Fruit fly (Drosophila melanogaster) whole organism, embryonic: ENCODE results near the gene CG2854.

ENCODE experiments used
- Adf1 ChIP-seq: fragments of 200-800 bp; sonication (Bioruptor generic); IDR thresholded peaks from 2 replicates; pipeline ENCODE4 v1.3.6; 2022; ENCODE audit warnings: missing biosample characterization, missing genetic modification characterization
- Atf6 ChIP-seq: fragments of 200-800 bp; sonication (Bioruptor generic); IDR thresholded peaks from 2 replicates; pipeline ENCODE4 v1.3.6; 2022; ENCODE audit warnings: missing biosample characterization, missing genetic modification characterization
- Blimp-1 ChIP-seq: fragments of 200-800 bp; sonication (Bioruptor generic); optimal IDR thresholded peaks from 3 replicates; lab custom pipeline; 2018; ENCODE audit warnings: missing biosample characterization, missing genetic modification characterization, mild to moderate bottlenecking, moderate library complexity, missing genetic modification reagents
- CG10654 ChIP-seq: fragments of 200-800 bp; sonication (Bioruptor generic); optimal IDR thresholded peaks from 2 replicates; lab custom pipeline; 2016; ENCODE audit warnings: missing biosample characterization, missing genetic modification characterization
- CG13424 ChIP-seq: fragments of 200-800 bp; sonication (Bioruptor generic); optimal IDR thresholded peaks from 2 replicates; lab custom pipeline; 2019; ENCODE audit warnings: missing biosample characterization, mild to moderate bottlenecking, missing genetic modification characterization, moderate library complexity
- CG14014 ChIP-seq: fragments of 200-800 bp; sonication (Bioruptor generic); IDR thresholded peaks from 2 replicates; pipeline ENCODE4 v1.3.6; 2022; ENCODE audit warnings: missing biosample characterization, missing genetic modification characterization
- CG14965 ChIP-seq: fragments of 200-800 bp; sonication (Bioruptor generic); optimal IDR thresholded peaks from 2 replicates; lab custom pipeline; 2016; ENCODE audit warnings: missing biosample characterization, missing genetic modification characterization, borderline replicate concordance
- CG1603 ChIP-seq: fragments of 200-800 bp; sonication (Bioruptor generic); optimal IDR thresholded peaks from 2 replicates; lab custom pipeline; 2019; ENCODE audit warnings: missing biosample characterization, mild to moderate bottlenecking, missing genetic modification characterization, moderate library complexity
- CG18476 ChIP-seq: fragments of 200-800 bp; sonication (Bioruptor generic); optimal IDR thresholded peaks from 2 replicates; lab custom pipeline; 2016; ENCODE audit warnings: missing biosample characterization, mild to moderate bottlenecking, missing genetic modification characterization
- CG2875 ChIP-seq: fragments of 200-800 bp; sonication (Bioruptor generic); optimal IDR thresholded peaks from 2 replicates; lab custom pipeline; 2017; ENCODE audit warnings: missing biosample characterization, mild to moderate bottlenecking, missing genetic modification characterization, missing genetic modification reagents
- CG33557 ChIP-seq: fragments of 200-800 bp; sonication (Bioruptor generic); optimal IDR thresholded peaks from 2 replicates; lab custom pipeline; 2019; ENCODE audit warnings: missing biosample characterization, mild to moderate bottlenecking, missing genetic modification characterization, moderate library complexity
- CG34422 ChIP-seq: fragments of 200-800 bp; sonication (Bioruptor generic); IDR thresholded peaks from 3 replicates; pipeline ENCODE4 v1.3.6; 2022; ENCODE audit warnings: missing biosample characterization, missing genetic modification characterization
- CG4617 ChIP-seq: fragments of 200-800 bp; sonication (Bioruptor generic); optimal IDR thresholded peaks from 3 replicates; lab custom pipeline; 2016; ENCODE audit warnings: missing biosample characterization, missing genetic modification characterization, borderline replicate concordance
- CG4707 ChIP-seq: fragments of 200-800 bp; sonication (Bioruptor generic); optimal IDR thresholded peaks from 2 replicates; lab custom pipeline; 2018; ENCODE audit warnings: missing biosample characterization, mild to moderate bottlenecking, missing genetic modification characterization, moderate library complexity
- CG4730 ChIP-seq: fragments of 200-800 bp; sonication (Bioruptor generic); IDR thresholded peaks from 2 replicates; pipeline ENCODE4 v1.3.6; 2022; ENCODE audit warnings: missing biosample characterization, missing genetic modification characterization
- CG4854 ChIP-seq: fragments of 200-800 bp; sonication (Bioruptor generic); optimal IDR thresholded peaks from 2 replicates; lab custom pipeline; 2016; ENCODE audit warnings: missing biosample characterization, missing genetic modification characterization, inconsistent platforms
- CG6272 ChIP-seq: fragments of 200-800 bp; sonication (Bioruptor generic); IDR thresholded peaks from 2 replicates; pipeline ENCODE4 v1.3.6; 2022; ENCODE audit warnings: missing biosample characterization, missing genetic modification characterization
- CG8478 ChIP-seq: fragments of >200 bp; optimal IDR thresholded peaks from 2 replicates; lab custom pipeline; 2018
- Hand ChIP-seq: fragments of 200-800 bp; sonication (Bioruptor generic); optimal IDR thresholded peaks from 2 replicates; lab custom pipeline; 2017; ENCODE audit warnings: mild to moderate bottlenecking, missing biosample characterization, missing genetic modification reagents, missing genetic modification characterization
- MTF-1 ChIP-seq: fragments of 200-800 bp; sonication (Bioruptor generic); optimal IDR thresholded peaks from 2 replicates; lab custom pipeline; 2018; ENCODE audit warnings: missing biosample characterization, mild to moderate bottlenecking, missing genetic modification characterization, borderline replicate concordance
- Med ChIP-seq: fragments of 200-800 bp; sonication (Bioruptor generic); peaks from one replicate; lab custom pipeline; 2016; ENCODE audit warnings: missing biosample characterization, missing genetic modification characterization, mild to moderate bottlenecking, inconsistent platforms, moderate library complexity
- Ptx1 ChIP-seq: fragments of 200-800 bp; sonication (Bioruptor generic); IDR thresholded peaks from 2 replicates; pipeline ENCODE4 v1.3.6; 2022; ENCODE audit warnings: missing biosample characterization, missing genetic modification characterization
- Rfx ChIP-seq: fragments of 200-800 bp; sonication (Bioruptor generic); IDR thresholded peaks from 2 replicates; pipeline ENCODE4 v1.3.6; 2022; ENCODE audit warnings: missing biosample characterization, missing genetic modification characterization
- bbx ChIP-seq: fragments of 200-800 bp; sonication (Bioruptor generic); IDR thresholded peaks from 2 replicates; pipeline ENCODE4 v1.3.6; 2022; ENCODE audit warnings: missing biosample characterization, missing genetic modification characterization; ENCODE audit not compliant: partially characterized antibody
- cas ChIP-seq: fragments of 200-800 bp; sonication (Bioruptor generic); IDR thresholded peaks from 2 replicates; pipeline ENCODE4 v1.3.6; 2022; ENCODE audit warnings: missing biosample characterization, missing genetic modification characterization
- chinmo ChIP-seq: fragments of 200-800 bp; sonication (Bioruptor generic); IDR thresholded peaks from 4 replicates; pipeline ENCODE4 v1.3.6; 2022; ENCODE audit warnings: missing biosample characterization, missing genetic modification characterization; ENCODE audit not compliant: partially characterized antibody
- chm ChIP-seq: fragments of 200-800 bp; sonication (Bioruptor generic); IDR thresholded peaks from 2 replicates; pipeline ENCODE4 v1.3.6; 2022; ENCODE audit warnings: missing biosample characterization, missing genetic modification characterization
- crol ChIP-seq: fragments of 200-800 bp; sonication (Bioruptor generic); IDR thresholded peaks from 2 replicates; pipeline ENCODE4 v1.3.6; 2022; ENCODE audit warnings: missing biosample characterization, missing genetic modification characterization
- fd64A ChIP-seq: fragments of 200-800 bp; sonication (Bioruptor generic); optimal IDR thresholded peaks from 3 replicates; lab custom pipeline; 2018; ENCODE audit warnings: missing biosample characterization, mild to moderate bottlenecking, missing genetic modification characterization
- gro ChIP-seq: fragments of 200-800 bp; sonication (Bioruptor generic); optimal IDR thresholded peaks from 2 replicates; lab custom pipeline; 2016; ENCODE audit warnings: missing biosample characterization, missing genetic modification characterization
- gsb-n ChIP-seq: fragments of 200-800 bp; sonication (Bioruptor generic); optimal IDR thresholded peaks from 3 replicates; lab custom pipeline; 2018; ENCODE audit warnings: missing biosample characterization, mild to moderate bottlenecking, missing genetic modification characterization
- kni ChIP-seq: fragments of 200-800 bp; sonication (Bioruptor generic); optimal IDR thresholded peaks from 3 replicates; lab custom pipeline; 2017; ENCODE audit warnings: mild to moderate bottlenecking, missing biosample characterization, missing genetic modification reagents, missing genetic modification characterization
- luna ChIP-seq: fragments of 200-800 bp; sonication (Bioruptor generic); optimal IDR thresholded peaks from 2 replicates; lab custom pipeline; 2016; ENCODE audit warnings: missing biosample characterization, missing genetic modification characterization
- mirr ChIP-seq: fragments of 200-800 bp; sonication (Bioruptor generic); optimal IDR thresholded peaks from 3 replicates; lab custom pipeline; 2018; ENCODE audit warnings: missing biosample characterization, mild to moderate bottlenecking, missing genetic modification characterization
- mld ChIP-seq: fragments of 200-800 bp; sonication (Bioruptor generic); IDR thresholded peaks from 3 replicates; pipeline ENCODE4 v1.3.6; 2022; ENCODE audit warnings: missing biosample characterization, missing genetic modification characterization; ENCODE audit not compliant: partially characterized antibody
- nerfin-2 ChIP-seq: fragments of 200-800 bp; sonication (Bioruptor generic); IDR thresholded peaks from 2 replicates; pipeline ENCODE4 v1.3.6; 2022; ENCODE audit warnings: missing biosample characterization, missing genetic modification characterization; ENCODE audit not compliant: partially characterized antibody
- onecut ChIP-seq: fragments of 200-800 bp; sonication (Bioruptor generic); IDR thresholded peaks from 2 replicates; pipeline ENCODE4 v1.3.6; 2022; ENCODE audit warnings: missing biosample characterization, missing genetic modification characterization
- otp ChIP-seq: fragments of 200-800 bp; sonication (Bioruptor generic); IDR thresholded peaks from 3 replicates; pipeline ENCODE4, ENCODE4 v1.3.6; 2022; ENCODE audit warnings: missing biosample characterization, missing genetic modification characterization
- pho ChIP-seq: fragments of 200-800 bp; sonication (Bioruptor generic); optimal IDR thresholded peaks from 2 replicates; lab custom pipeline; 2016; ENCODE audit warnings: missing biosample characterization, missing genetic modification characterization
- phol ChIP-seq: fragments of 200-800 bp; sonication (Bioruptor generic); optimal IDR thresholded peaks from 3 replicates; lab custom pipeline; 2018; ENCODE audit warnings: missing biosample characterization, mild to moderate bottlenecking, missing genetic modification characterization, moderate library complexity
- pros ChIP-seq: fragments of 200-800 bp; sonication (Bioruptor generic); optimal IDR thresholded peaks from 3 replicates; lab custom pipeline; 2019; ENCODE audit warnings: missing biosample characterization, mild to moderate bottlenecking, missing genetic modification characterization, moderate library complexity
- ro ChIP-seq: fragments of 200-800 bp; sonication (Bioruptor generic); IDR thresholded peaks from 2 replicates; pipeline ENCODE4 v1.3.6; 2022; ENCODE audit warnings: missing biosample characterization, missing genetic modification characterization
- schlank ChIP-seq: fragments of 200-800 bp; sonication (Bioruptor generic); optimal IDR thresholded peaks from 2 replicates; lab custom pipeline; 2018; ENCODE audit warnings: missing biosample characterization, mild to moderate bottlenecking, missing genetic modification characterization
- scrt ChIP-seq: fragments of 200-800 bp; sonication (Bioruptor generic); optimal IDR thresholded peaks from 2 replicates; lab custom pipeline; 2018; ENCODE audit warnings: missing biosample characterization, mild to moderate bottlenecking, missing genetic modification characterization, moderate library complexity
- sima ChIP-seq: fragments of 200-800 bp; sonication (Bioruptor generic); optimal IDR thresholded peaks from 2 replicates; lab custom pipeline; 2016; ENCODE audit warnings: missing biosample characterization, missing genetic modification characterization
- sr ChIP-seq: fragments of 200-800 bp; sonication (Bioruptor generic); IDR thresholded peaks from 3 replicates; pipeline ENCODE4 v1.3.6; 2022; ENCODE audit warnings: missing biosample characterization, missing genetic modification characterization
- tap ChIP-seq: fragments of 200-800 bp; optimal IDR thresholded peaks from 3 replicates; lab custom pipeline; 2019; ENCODE audit warnings: missing biosample characterization, mild to moderate bottlenecking, missing genetic modification characterization, moderate library complexity
- toy ChIP-seq: fragments of 200-800 bp; sonication (Bioruptor generic); IDR thresholded peaks from 2 replicates; pipeline ENCODE4 v1.3.6; 2022; ENCODE audit warnings: missing biosample characterization, missing genetic modification characterization

Gene CG2854

DNA sequence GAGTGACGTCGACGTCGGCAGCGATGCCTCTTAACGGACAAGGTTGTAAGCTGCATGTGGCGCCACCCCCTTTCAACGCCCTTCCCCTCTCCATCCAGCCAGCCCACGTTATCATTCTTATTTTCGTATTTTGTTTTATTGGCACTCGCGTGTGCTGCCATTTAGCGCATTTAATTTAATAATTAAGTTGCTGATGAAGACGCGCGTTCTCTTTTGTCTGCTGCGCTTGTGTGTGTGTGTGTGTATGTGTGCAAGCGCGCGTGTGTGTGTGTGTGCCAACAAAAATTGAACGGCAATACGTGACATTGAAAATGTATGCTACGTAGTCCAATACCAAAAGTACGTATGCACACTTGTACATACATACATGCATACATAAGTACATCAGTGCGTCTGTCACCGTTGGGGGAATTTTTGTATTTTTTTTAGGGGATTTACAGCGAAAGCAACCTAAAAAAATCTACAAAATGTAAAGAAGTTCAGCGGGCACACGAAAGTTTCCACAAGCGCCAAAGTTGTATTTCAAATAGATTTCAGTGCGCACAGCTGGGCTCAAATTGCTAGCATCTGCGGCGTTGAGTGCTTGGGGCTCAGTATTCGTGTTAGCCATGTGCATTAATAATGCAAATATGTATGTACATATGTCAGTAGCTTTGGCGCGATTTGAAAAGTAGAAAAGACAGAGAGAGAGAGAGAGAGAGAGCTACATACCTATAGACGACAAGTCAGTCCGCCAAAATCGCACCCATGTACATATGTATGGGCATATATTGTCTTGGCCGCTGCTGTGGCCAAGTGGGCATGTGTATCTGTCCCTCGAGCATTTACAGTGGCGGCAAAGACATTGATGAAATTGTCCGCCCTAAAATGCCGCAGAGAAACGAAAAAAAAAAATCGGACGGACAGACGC, 25.1 kb upstream of the CG2854 start (continued):
- TF ChIP-seq CG4707 (GFP tag; lab: Kevin White, UChicago) = peak; percentile 45
- peak; percentile 65; the same call in 1 of the 3 replicates for TF ChIP-seq otp (GFP tag; lab: Robert Waterston, UW)
- TF ChIP-seq cas (GFP tag; lab: Robert Waterston, UW) = no peak
- peak; percentile 87 for TF ChIP-seq phol (tag; lab: Kevin White, UChicago)
- peak; percentile 80 for TF ChIP-seq CG2875
- TF ChIP-seq sr (GFP tag; lab: Robert Waterston, UW) = peak; percentile 68; the same call in 1 of the 3 replicates
- peak; percentile 62 for TF ChIP-seq CG33557
- TF ChIP-seq CG18476 (GFP tag; lab: Kevin White, UChicago) = peak; percentile 47
- peak; percentile 57 for TF ChIP-seq MTF-1
- TF ChIP-seq tap = peak; percentile 81
- peak; percentile 66; the same call in 1 of the 2 replicates for TF ChIP-seq onecut (GFP tag; lab: Robert Waterston, UW)
- TF ChIP-seq kni (GFP tag; lab: Kevin White, UChicago) = peak; percentile 57
- TF ChIP-seq CG8478 (lab: Kevin White, UChicago) = no peak
- TF ChIP-seq toy = no peak
- TF ChIP-seq sima (GFP tag; lab: Kevin White, UChicago) = no peak
- peak; percentile 61 for TF ChIP-seq Hand (GFP tag; lab: Kevin White, UChicago)
- no peak for TF ChIP-seq CG14965 (GFP tag; lab: Kevin White, UChicago)
- peak; percentile 64 for TF ChIP-seq CG6272 (GFP tag; lab: Robert Waterston, UW)
- TF ChIP-seq CG1603 = peak; percentile 90
- peak; percentile 60 for TF ChIP-seq schlank
- 0 out of 2 replicates have a peak, but pooled peaks have one; percentile 60 for TF ChIP-seq Adf1 (GFP tag; lab: Robert Waterston, UW)
- TF ChIP-seq CG14014 (GFP tag; lab: Robert Waterston, UW) = peak; percentile 73
- peak; percentile 52 for TF ChIP-seq luna (GFP tag; lab: Kevin White, UChicago)
- peak; percentile 91 for TF ChIP-seq Ptx1 (GFP tag; lab: Robert Waterston, UW)
- peak; percentile 84 for TF ChIP-seq CG34422 (GFP tag; lab: Robert Waterston, UW)
- TF ChIP-seq chm (GFP tag; lab: Robert Waterston, UW) = peak; percentile 59; the same call in 1 of the 2 replicates
- TF ChIP-seq CG4730 = peak; percentile 67
- TF ChIP-seq ro (GFP tag; lab: Robert Waterston, UW) = peak; percentile 49
- peak; percentile 29 for TF ChIP-seq crol (GFP tag; lab: Robert Waterston, UW)
- TF ChIP-seq scrt = peak; percentile 60
- TF ChIP-seq gro (GFP tag; lab: Kevin White, UChicago) = peak; percentile 45
- peak; percentile 30 for TF ChIP-seq CG4854 (GFP tag; lab: Kevin White, UChicago)
- peak; percentile 83 for TF ChIP-seq chinmo (GFP tag; lab: Robert Waterston, UW)
- no peak for TF ChIP-seq pros
- peak; percentile 79 for TF ChIP-seq Rfx
- peak; percentile 78 for TF ChIP-seq pho (GFP tag; lab: Kevin White, UChicago)
- peak; percentile 57 for TF ChIP-seq gsb-n (tag; lab: Kevin White, UChicago)
- TF ChIP-seq Atf6 (GFP tag; lab: Robert Waterston, UW) = peak; percentile 78
- peak; percentile 71 for TF ChIP-seq CG10654 (GFP tag; lab: Kevin White, UChicago)
- TF ChIP-seq mld (GFP tag; lab: Robert Waterston, UW) = no peak
- no peak for TF ChIP-seq nerfin-2 (GFP tag; lab: Robert Waterston, UW)
- TF ChIP-seq CG13424 (tag; lab: Kevin White, UChicago) = peak; percentile 83
- TF ChIP-seq bbx (GFP tag; lab: Robert Waterston, UW) = no peak
- peak; percentile 38 for TF ChIP-seq CG4617
- no peak for TF ChIP-seq mirr (GFP tag; lab: Kevin White, UChicago)
- peak; percentile 81 for TF ChIP-seq Blimp-1 (GFP tag; lab: Kevin White, UChicago)
- TF ChIP-seq Med (GFP tag; lab: Kevin White, UChicago) = peak; percentile 98
- TF ChIP-seq fd64A (GFP tag; lab: Kevin White, UChicago) = peak; percentile 58
